Worm (Caenorhabditis elegans) whole organism, L3 larva: ENCODE results near the gene Y116A8C.9.

ENCODE experiments used
- R02D3.7 ChIP-seq: fragments of 150-350 bp; optimal IDR thresholded peaks from 2 replicates; lab custom pipeline; 2014; ENCODE audit warnings: missing biosample characterization, missing genetic modification characterization
- aly-2 ChIP-seq: fragments of 150-350 bp; optimal IDR thresholded peaks from 2 replicates; lab custom pipeline; 2014; ENCODE audit warnings: missing biosample characterization, missing genetic modification characterization
- daf-12 ChIP-seq: fragments of 150-350 bp; optimal IDR thresholded peaks from 2 replicates; lab custom pipeline; 2014; ENCODE audit warnings: missing biosample characterization, missing genetic modification reagents, missing genetic modification characterization
- jun-1 ChIP-seq: fragments of 150-350 bp; optimal IDR thresholded peaks from 2 replicates; lab custom pipeline; 2014; ENCODE audit warnings: missing biosample characterization, missing genetic modification reagents, missing genetic modification characterization
- lin-15B ChIP-seq: fragments of 150-350 bp; optimal IDR thresholded peaks from 2 replicates; lab custom pipeline; 2014; ENCODE audit warnings: missing biosample characterization, missing genetic modification characterization
- nhr-11 ChIP-seq: fragments of 150-350 bp; optimal IDR thresholded peaks from 2 replicates; lab custom pipeline; 2014; ENCODE audit warnings: missing biosample characterization, missing genetic modification characterization
- nhr-67 ChIP-seq: fragments of 150-350 bp; optimal IDR thresholded peaks from 2 replicates; lab custom pipeline; 2014; ENCODE audit warnings: missing biosample characterization, missing genetic modification characterization
- tbx-2 ChIP-seq: sonication (generic microtip); optimal IDR thresholded peaks from 2 replicates; lab custom pipeline; 2016; ENCODE audit warnings: mild to moderate bottlenecking, missing genetic modification characterization, missing compliant biosample characterization
- unc-39 ChIP-seq: sonication (generic microtip); optimal IDR thresholded peaks from 4 replicates; lab custom pipeline; 2017; ENCODE audit warnings: missing biosample characterization, missing genetic modification characterization
- ztf-11 ChIP-seq: fragments of 150-350 bp; optimal IDR thresholded peaks from 2 replicates; lab custom pipeline; 2014; ENCODE audit warnings: missing biosample characterization, missing genetic modification characterization
- ztf-4 ChIP-seq: fragments of 150-350 bp; optimal IDR thresholded peaks from 2 replicates; lab custom pipeline; 2014; ENCODE audit warnings: missing biosample characterization, missing genetic modification characterization

DNA sequence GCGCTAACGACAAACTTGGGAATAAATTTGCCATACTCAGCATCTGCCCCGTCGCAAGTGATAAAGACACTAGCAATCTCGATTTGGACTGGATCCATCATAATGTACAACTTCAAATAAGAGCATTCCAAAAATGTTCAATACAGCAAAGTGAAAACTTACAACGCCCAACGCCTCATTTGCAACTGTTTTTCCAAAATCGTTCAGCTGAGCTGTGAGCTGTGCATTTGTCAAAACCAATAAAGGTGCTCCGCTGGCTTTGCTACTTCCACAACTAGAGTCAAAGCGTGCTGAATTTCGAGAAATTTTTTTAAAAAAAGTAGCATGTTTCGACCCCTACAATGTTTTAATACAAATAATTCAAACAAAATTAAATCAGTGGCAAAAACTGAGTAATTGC lies 15.5 kb downstream of the Y116A8C.9 start, which contains the start of gene Y116A8C.49:
- TF ChIP-seq jun-1 (no peak), nhr-11 (tag; lab: Kevin White, UChicago) (no peak), daf-12 (tag; lab: Kevin White, UChicago) (no peak), unc-39 (tag; lab: Kevin White, UChicago) (no peak), tbx-2 (no peak), lin-15B (tag; lab: Kevin White, UChicago) (no peak), R02D3.7 (tag; lab: Kevin White, UChicago) (no peak), aly-2 (tag; lab: Kevin White, UChicago) (no peak), ztf-4 (tag; lab: Kevin White, UChicago) (no peak), ztf-11 (tag; lab: Kevin White, UChicago) (no peak), nhr-67 (tag; lab: Kevin White, UChicago) (no peak)
